Worm (Caenorhabditis elegans) whole organism, L3 larva: ENCODE results near the gene F53F4.15.

ENCODE experiments used
- R02D3.7 ChIP-seq: fragments of 150-350 bp; optimal IDR thresholded peaks from 2 replicates; lab custom pipeline; 2014; ENCODE audit warnings: missing biosample characterization, missing genetic modification characterization
- ZK546.5 ChIP-seq: sonication (generic microtip); optimal IDR thresholded peaks from 2 replicates; lab custom pipeline; 2017; ENCODE audit warnings: missing biosample characterization, missing genetic modification characterization
- aly-2 ChIP-seq: fragments of 150-350 bp; optimal IDR thresholded peaks from 2 replicates; lab custom pipeline; 2014; ENCODE audit warnings: missing biosample characterization, missing genetic modification characterization
- ama-1 ChIP-seq: fragments of 150-350 bp; optimal IDR thresholded peaks from 2 replicates; lab custom pipeline; 2018
- ceh-16 ChIP-seq: sonication (generic microtip); optimal IDR thresholded peaks from 2 replicates; lab custom pipeline; 2017; ENCODE audit warnings: missing biosample characterization, missing genetic modification characterization
- ceh-28 ChIP-seq: fragments of 150-350 bp; optimal IDR thresholded peaks from 2 replicates; lab custom pipeline; 2014; ENCODE audit warnings: missing biosample characterization, missing genetic modification reagents, missing genetic modification characterization
- ceh-82 ChIP-seq: fragments of 150-350 bp; optimal IDR thresholded peaks from 2 replicates; lab custom pipeline; 2014; ENCODE audit warnings: missing biosample characterization, missing genetic modification characterization
- ceh-9 ChIP-seq: sonication (generic microtip); optimal IDR thresholded peaks from 2 replicates; lab custom pipeline; 2018; ENCODE audit warnings: missing biosample characterization, missing genetic modification characterization
- daf-12 ChIP-seq: fragments of 150-350 bp; optimal IDR thresholded peaks from 2 replicates; lab custom pipeline; 2014; ENCODE audit warnings: missing biosample characterization, missing genetic modification reagents, missing genetic modification characterization
- egl-27 ChIP-seq: sonication (generic microtip); optimal IDR thresholded peaks from 4 replicates; lab custom pipeline; 2017; ENCODE audit warnings: missing biosample characterization, missing genetic modification reagents, missing genetic modification characterization
- egl-5 ChIP-seq: fragments of 150-350 bp; optimal IDR thresholded peaks from 2 replicates; lab custom pipeline; 2017; ENCODE audit warnings: missing biosample characterization, missing genetic modification reagents, missing genetic modification characterization, inconsistent platforms
- elt-1 ChIP-seq: fragments of 150-350 bp; optimal IDR thresholded peaks from 2 replicates; lab custom pipeline; 2014; ENCODE audit warnings: missing biosample characterization, missing genetic modification characterization
- elt-2 ChIP-seq: sonication (generic microtip); optimal IDR thresholded peaks from 2 replicates; lab custom pipeline; 2016; ENCODE audit warnings: missing genetic modification reagents, mild to moderate bottlenecking, missing genetic modification characterization, missing compliant biosample characterization
- elt-3 ChIP-seq, 3 experiments: fragments of 150-350 bp in 1 of 3; sonication (generic microtip) in 2 of 3; optimal IDR thresholded peaks; 2 replicates in 2 of 3; 4 replicates in 1 of 3; lab custom pipeline; 2014 to 2017; ENCODE audit warnings: missing biosample characterization in 3 of 3, missing genetic modification characterization in 3 of 3
- eor-1 ChIP-seq, 2 experiments: fragments of 150-350 bp; optimal IDR thresholded peaks; 2 replicates each; lab custom pipeline; 2014 to 2018; ENCODE audit warnings: missing biosample characterization in 2 of 2, missing genetic modification characterization in 2 of 2
- fkh-10 ChIP-seq: sonication (generic microtip); optimal IDR thresholded peaks from 2 replicates; lab custom pipeline; 2017; ENCODE audit warnings: missing biosample characterization, missing genetic modification reagents, missing genetic modification characterization
- fkh-2 ChIP-seq: fragments of 150-350 bp; optimal IDR thresholded peaks from 2 replicates; lab custom pipeline; 2014; ENCODE audit warnings: missing biosample characterization, missing genetic modification reagents, missing genetic modification characterization
- fos-1 ChIP-seq: fragments of 150-350 bp; optimal IDR thresholded peaks from 2 replicates; lab custom pipeline; 2014; ENCODE audit warnings: missing biosample characterization, missing genetic modification characterization
- hmg-11 ChIP-seq: sonication (generic microtip); optimal IDR thresholded peaks from 2 replicates; lab custom pipeline; 2016; ENCODE audit warnings: missing genetic modification characterization, missing compliant biosample characterization
- jun-1 ChIP-seq: fragments of 150-350 bp; optimal IDR thresholded peaks from 2 replicates; lab custom pipeline; 2014; ENCODE audit warnings: missing biosample characterization, missing genetic modification reagents, missing genetic modification characterization
- lin-15B ChIP-seq: fragments of 150-350 bp; optimal IDR thresholded peaks from 2 replicates; lab custom pipeline; 2014; ENCODE audit warnings: missing biosample characterization, missing genetic modification characterization
- lin-39 ChIP-seq: fragments of 150-350 bp; optimal IDR thresholded peaks from 2 replicates; lab custom pipeline; 2018; ENCODE audit warnings: missing biosample characterization, missing genetic modification reagents, missing genetic modification characterization
- lsy-12 ChIP-seq: sonication (generic microtip); optimal IDR thresholded peaks from 2 replicates; lab custom pipeline; 2016; ENCODE audit warnings: mild to moderate bottlenecking, missing genetic modification characterization, missing compliant biosample characterization
- mdl-1 ChIP-seq: fragments of 150-350 bp; optimal IDR thresholded peaks from 2 replicates; lab custom pipeline; 2014; ENCODE audit warnings: missing biosample characterization, missing genetic modification characterization
- mml-1 ChIP-seq: fragments of 150-350 bp; sonication (generic microtip); optimal IDR thresholded peaks from 3 replicates; lab custom pipeline; 2014; ENCODE audit warnings: missing biosample characterization, missing genetic modification characterization
- nfya-1 ChIP-seq: sonication (generic microtip); optimal IDR thresholded peaks from 2 replicates; lab custom pipeline; 2017; ENCODE audit warnings: missing genetic modification characterization, mild to moderate bottlenecking, missing compliant biosample characterization, antibody characterized with exemption, moderate library complexity; ENCODE audit not compliant: insufficient read depth
- nhr-11 ChIP-seq: fragments of 150-350 bp; optimal IDR thresholded peaks from 2 replicates; lab custom pipeline; 2014; ENCODE audit warnings: missing biosample characterization, missing genetic modification characterization
- nhr-12 ChIP-seq: fragments of 150-350 bp; optimal IDR thresholded peaks from 2 replicates; lab custom pipeline; 2014; ENCODE audit warnings: missing biosample characterization, missing genetic modification characterization
- nhr-23 ChIP-seq: fragments of 150-350 bp; optimal IDR thresholded peaks from 2 replicates; lab custom pipeline; 2014; ENCODE audit warnings: missing biosample characterization, missing genetic modification reagents, missing genetic modification characterization
- nhr-237 ChIP-seq: fragments of 150-350 bp; optimal IDR thresholded peaks from 2 replicates; lab custom pipeline; 2014; ENCODE audit warnings: missing biosample characterization, missing genetic modification characterization
- nhr-25 ChIP-seq: sonication (generic microtip); optimal IDR thresholded peaks from 2 replicates; lab custom pipeline; 2017; ENCODE audit warnings: missing biosample characterization, missing genetic modification characterization
- nhr-28 ChIP-seq: fragments of 150-350 bp; optimal IDR thresholded peaks from 2 replicates; lab custom pipeline; 2014; ENCODE audit warnings: missing biosample characterization, missing genetic modification characterization
- nhr-43 ChIP-seq: sonication (generic microtip); optimal IDR thresholded peaks from 2 replicates; lab custom pipeline; 2016; ENCODE audit warnings: mild to moderate bottlenecking, missing genetic modification characterization, missing compliant biosample characterization; ENCODE audit not compliant: poor library complexity, severe bottlenecking
- nhr-67 ChIP-seq: fragments of 150-350 bp; optimal IDR thresholded peaks from 2 replicates; lab custom pipeline; 2014; ENCODE audit warnings: missing biosample characterization, missing genetic modification characterization
- nhr-76 ChIP-seq: fragments of 150-350 bp; sonication (generic microtip); optimal IDR thresholded peaks from 5 replicates; lab custom pipeline; 2014; ENCODE audit warnings: missing biosample characterization, missing genetic modification characterization
- nhr-77 ChIP-seq: fragments of 150-350 bp; optimal IDR thresholded peaks from 2 replicates; lab custom pipeline; 2014; ENCODE audit warnings: missing biosample characterization, missing genetic modification characterization
- pha-4 ChIP-seq: fragments of 150-350 bp; optimal IDR thresholded peaks from 2 replicates; lab custom pipeline; 2014; ENCODE audit warnings: missing biosample characterization, missing genetic modification reagents, missing genetic modification characterization
- pqm-1 ChIP-seq: fragments of 150-350 bp; optimal IDR thresholded peaks from 2 replicates; lab custom pipeline; 2017; ENCODE audit warnings: missing biosample characterization, missing genetic modification characterization, inconsistent platforms
- sea-2 ChIP-seq: fragments of 150-350 bp; sonication (generic microtip); optimal IDR thresholded peaks from 4 replicates; lab custom pipeline; 2014; ENCODE audit warnings: missing biosample characterization, missing genetic modification reagents, missing genetic modification characterization
- skn-1 ChIP-seq: fragments of 150-350 bp; optimal IDR thresholded peaks from 2 replicates; lab custom pipeline; 2014; ENCODE audit warnings: missing biosample characterization, missing genetic modification characterization
- snpc-4 ChIP-seq: fragments of 150-350 bp; optimal IDR thresholded peaks from 2 replicates; lab custom pipeline; 2014; ENCODE audit warnings: missing biosample characterization, missing genetic modification characterization
- tbx-2 ChIP-seq: sonication (generic microtip); optimal IDR thresholded peaks from 2 replicates; lab custom pipeline; 2016; ENCODE audit warnings: mild to moderate bottlenecking, missing genetic modification characterization, missing compliant biosample characterization
- unc-39 ChIP-seq: sonication (generic microtip); optimal IDR thresholded peaks from 4 replicates; lab custom pipeline; 2017; ENCODE audit warnings: missing biosample characterization, missing genetic modification characterization
- unc-62 ChIP-seq: fragments of 150-350 bp; sonication (generic microtip); optimal IDR thresholded peaks from 4 replicates; lab custom pipeline; 2014; ENCODE audit warnings: missing biosample characterization, missing genetic modification reagents, missing genetic modification characterization
- zag-1 ChIP-seq: fragments of 150-350 bp; optimal IDR thresholded peaks from 2 replicates; lab custom pipeline; 2014; ENCODE audit warnings: missing biosample characterization, missing genetic modification characterization
- ztf-11 ChIP-seq: fragments of 150-350 bp; optimal IDR thresholded peaks from 2 replicates; lab custom pipeline; 2014; ENCODE audit warnings: missing biosample characterization, missing genetic modification characterization
- ztf-4 ChIP-seq: fragments of 150-350 bp; optimal IDR thresholded peaks from 2 replicates; lab custom pipeline; 2014; ENCODE audit warnings: missing biosample characterization, missing genetic modification characterization

F53F4.15 gene

DNA sequence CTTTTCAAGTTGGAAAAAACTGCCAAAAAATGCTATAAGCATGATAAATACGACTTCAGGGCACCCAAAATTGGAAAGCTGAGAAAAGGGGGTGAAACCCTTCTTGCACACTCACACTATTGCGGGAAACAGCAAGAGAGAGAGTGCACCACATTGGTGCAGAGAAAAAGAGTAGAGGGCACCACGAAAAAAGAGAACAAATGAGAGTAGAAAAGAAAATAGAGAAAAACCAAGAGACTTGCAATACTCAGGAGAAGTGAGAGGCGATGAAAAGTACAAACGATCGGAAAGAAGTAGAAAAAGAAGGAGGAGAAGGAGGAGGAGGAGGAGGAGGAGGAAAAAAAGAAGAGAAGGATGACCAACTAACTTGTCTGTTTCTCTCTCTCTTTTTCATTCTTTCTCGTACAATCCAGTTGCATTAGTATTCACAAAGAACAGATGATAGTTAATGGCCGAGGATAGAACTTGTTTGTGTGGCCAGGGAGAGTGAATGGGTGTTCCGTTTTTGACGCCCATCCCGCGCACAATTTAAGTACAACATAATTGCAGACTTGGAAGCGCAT lies 34.5 kb downstream of the F53F4.15 start (continued):
- TF ChIP-seq mml-1 (tag; lab: Kevin White, UChicago) (no peak), nhr-23 (tag; lab: Kevin White, UChicago) (peak; percentile 84), lin-39 (tag; lab: Kevin White, UChicago) (peak; percentile 70)

DNA sequence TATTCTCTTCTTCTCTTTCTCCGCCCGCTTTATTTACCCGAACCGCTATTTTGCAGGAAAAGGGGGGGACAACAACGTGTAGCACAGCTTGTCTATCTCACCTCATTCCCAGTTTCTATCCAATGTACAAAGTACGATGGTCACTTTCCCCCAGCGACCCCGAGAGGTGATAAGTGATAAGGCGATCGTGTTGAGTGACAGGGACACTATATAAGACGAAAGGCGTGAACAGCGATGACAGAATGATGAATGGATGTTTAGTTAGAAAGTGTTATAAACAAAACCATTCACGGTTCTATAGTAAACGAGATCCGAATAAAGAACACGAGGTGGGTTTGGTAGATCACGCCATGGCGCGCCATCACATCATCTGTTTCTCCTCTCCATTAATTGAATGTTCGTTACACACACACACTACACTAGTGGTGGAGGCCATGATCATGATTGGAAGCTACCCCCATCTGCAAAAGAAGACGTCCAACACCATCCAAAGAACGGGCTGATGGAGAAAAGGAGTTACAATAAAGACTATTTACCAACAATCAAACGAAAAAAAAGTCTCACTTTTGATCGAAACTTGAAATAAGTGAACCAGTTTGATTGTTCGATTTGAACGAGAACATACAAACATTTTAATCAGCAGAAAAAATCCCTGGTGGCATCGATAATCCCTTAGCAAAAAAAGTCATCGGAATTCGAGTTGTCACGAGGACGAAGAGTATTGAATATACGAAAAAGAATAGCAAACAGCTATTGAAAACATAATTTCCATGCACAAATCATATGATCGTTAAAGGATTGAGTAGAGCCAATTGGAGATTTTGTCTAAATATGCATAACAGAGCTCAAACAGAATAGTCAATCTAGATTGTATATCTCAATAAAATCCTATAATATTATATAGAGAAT lies 35.8 kb downstream of the F53F4.15 start:
- TF ChIP-seq elt-1 (tag; lab: Kevin White, UChicago) = no peak
- no peak for TF ChIP-seq mml-1 (tag; lab: Kevin White, UChicago)
- no peak for TF ChIP-seq zag-1 (tag; lab: Kevin White, UChicago)
- no peak for TF ChIP-seq ZK546.5
- TF ChIP-seq skn-1 (tag; lab: Kevin White, UChicago) = no peak
- no peak for TF ChIP-seq ztf-11
- no peak for TF ChIP-seq nhr-67 (tag; lab: Kevin White, UChicago)
- peak; percentile 25 for TF ChIP-seq egl-27
- TF ChIP-seq ztf-4 = no peak
- TF ChIP-seq R02D3.7 = peak; percentile 23
- peak; percentile 95 for TF ChIP-seq unc-62 (GFP tag; lab: Kevin White, UChicago)
- TF ChIP-seq aly-2 (tag; lab: Kevin White, UChicago) = no peak
- TF ChIP-seq daf-12 (tag; lab: Kevin White, UChicago) = no peak
- TF ChIP-seq nhr-11 (tag; lab: Kevin White, UChicago) = no peak
- TF ChIP-seq ceh-16 = no peak
- peak; percentile 24 for TF ChIP-seq tbx-2
- peak; percentile 95 for TF ChIP-seq elt-2 (tag; lab: Kevin White, UChicago)
- TF ChIP-seq jun-1 = peak; percentile 52
- no peak for TF ChIP-seq ceh-9 (tag; lab: Kevin White, UChicago)
- TF ChIP-seq ceh-82 (tag; lab: Kevin White, UChicago) = no peak
- TF ChIP-seq ceh-28 (tag; lab: Kevin White, UChicago) = peak; percentile 45
- TF ChIP-seq lin-15B (tag; lab: Kevin White, UChicago) = no peak
- peak in 1 of 3 experiments; percentile 79 for TF ChIP-seq elt-3 (tag; optimal IDR thresholded peaks at IDR 0.05; lab: Kevin White, UChicago)
- peak; percentile 94 for TF ChIP-seq nhr-23 (tag; lab: Kevin White, UChicago)
- TF ChIP-seq nhr-12 (tag; lab: Kevin White, UChicago) = no peak
- TF ChIP-seq nfya-1 (tag; lab: Kevin White, UChicago) = peak; percentile 39
- TF ChIP-seq pha-4 (tag; lab: Kevin White, UChicago) = peak; percentile 52
- TF ChIP-seq nhr-77 (tag; lab: Kevin White, UChicago) = no peak
- peak; percentile 47 for TF ChIP-seq lin-39 (tag; lab: Kevin White, UChicago)
- TF ChIP-seq mdl-1 (tag; lab: Kevin White, UChicago) = no peak
- no peak for TF ChIP-seq unc-39 (tag; lab: Kevin White, UChicago)
- TF ChIP-seq nhr-28 (tag; lab: Kevin White, UChicago) = peak; percentile 45
- TF ChIP-seq snpc-4 (tag; lab: Kevin White, UChicago) = no peak
- peak; percentile 91 for TF ChIP-seq nhr-43 (tag; lab: Kevin White, UChicago)
- TF ChIP-seq egl-5 (tag; lab: Kevin White, UChicago) = no peak
- peak; percentile 77 for TF ChIP-seq pqm-1
- peak; percentile 69 for TF ChIP-seq lsy-12 (tag; lab: Kevin White, UChicago)
- TF ChIP-seq hmg-11 = no peak
- no peak for TF ChIP-seq nhr-237 (tag; lab: Kevin White, UChicago)
- TF ChIP-seq nhr-25 (tag; lab: Kevin White, UChicago) = peak; percentile 98
- TF ChIP-seq eor-1 (tag; optimal IDR thresholded peaks at IDR 0.05; lab: Kevin White, UChicago) = no peak
- TF ChIP-seq nhr-76 = no peak
- TF ChIP-seq sea-2 (GFP tag; lab: Kevin White, UChicago) = no peak
- TF ChIP-seq fkh-2 = no peak
- TF ChIP-seq fos-1 (tag; lab: Kevin White, UChicago) = no peak
- no peak for TF ChIP-seq fkh-10
- peak; percentile 95 for TF ChIP-seq ama-1 (lab: Kevin White, UChicago)
